Worm (Caenorhabditis elegans) whole organism, midembryonic: ENCODE measurements around the gene gck-3.

Experiments
- T22C8.4 ChIP-seq: fragments of 200-800 bp; sonication (Bioruptor generic); IDR thresholded peaks from 2 replicates; pipeline ENCODE4 v1.3.6; 2022; ENCODE audit warnings: missing genetic modification characterization, missing compliant biosample characterization
- flt-1 ChIP-seq: fragments of 200-800 bp; sonication (Bioruptor generic); IDR thresholded peaks from 2 replicates; pipeline ENCODE4 v1.3.6; 2022; ENCODE audit warnings: missing genetic modification characterization, missing compliant biosample characterization
- ref-1 ChIP-seq: fragments of 200-800 bp; sonication (Bioruptor generic); conservative IDR thresholded peaks from 2 replicates; pipeline ENCODE4 v1.3.6; 2022; ENCODE audit warnings: missing genetic modification reagents, missing genetic modification characterization, missing compliant biosample characterization
- ztf-29 ChIP-seq: fragments of 200-800 bp; sonication (Bioruptor generic); IDR thresholded peaks from 2 replicates; pipeline ENCODE4 v1.3.6; 2022; ENCODE audit warnings: missing genetic modification reagents, missing genetic modification characterization, missing compliant biosample characterization

- TF ChIP-seq ztf-29 (GFP tag; lab: Robert Waterston, UW) (no peak), flt-1 (GFP tag; lab: Robert Waterston, UW) (0 out of 2 replicates have a peak, but pooled peaks have one; percentile 27), ref-1 (GFP tag; lab: Robert Waterston, UW) (no peak), T22C8.4 (GFP tag; lab: Robert Waterston, UW) (no peak)
These were observed 22.7 kb downstream of the gck-3 start for ce11 chrV:17943877-17944472.
